Fruit fly (Drosophila melanogaster): ENCODE data around the gene JhI-21.

The JhI-21 gene

dm6 chr2L:12021193-12021592 lies 34.6 kb downstream of the JhI-21 start (continued):
- TF ChIP-seq CG12391 (tag; optimal IDR thresholded peaks at IDR 0.05), result peak; percentile 65
- TF ChIP-seq CG10654 (GFP tag; optimal IDR thresholded peaks at IDR 0.05), result peak; percentile 23
- peak; percentile 23 for TF ChIP-seq grn (GFP tag; optimal IDR thresholded peaks at IDR 0.05)
- TF ChIP-seq Oaz (GFP tag; IDR thresholded peaks at IDR 0.05), result no peak
- TF ChIP-seq CG6254 (GFP tag; optimal IDR thresholded peaks at IDR 0.05), result peak; percentile 39

- no peak for TF ChIP-seq lola (GFP tag; optimal IDR thresholded peaks at IDR 0.05)
- TF ChIP-seq CG12391 (tag; optimal IDR thresholded peaks at IDR 0.05), result no peak
- TF ChIP-seq CG9932 (GFP tag; IDR thresholded peaks at IDR 0.05), result no peak
- TF ChIP-seq ato (GFP tag; IDR thresholded peaks at IDR 0.05; ENCODE audit: partially characterized antibody), result no peak
- no peak for TF ChIP-seq croc (GFP tag; conservative IDR thresholded peaks at IDR 0.05)
- peak; percentile 45 for TF ChIP-seq CG4617 (GFP tag; optimal IDR thresholded peaks at IDR 0.05; ENCODE audit: borderline replicate concordance)
- no peak; the same call in 1 of the 2 replicates for TF ChIP-seq unc-4 (GFP tag; IDR thresholded peaks at IDR 0.05; ENCODE audit: partially characterized antibody)
- no peak for TF ChIP-seq CG11093 (GFP tag; IDR thresholded peaks at IDR 0.05)
- TF ChIP-seq odd (GFP tag; optimal IDR thresholded peaks at IDR 0.05), result no peak
- TF ChIP-seq lmd (GFP tag; IDR thresholded peaks at IDR 0.05), result no peak
- no peak for TF ChIP-seq row (GFP tag; IDR thresholded peaks at IDR 0.05)
- TF ChIP-seq CG34376 (GFP tag; optimal IDR thresholded peaks at IDR 0.05), result no peak
- TF ChIP-seq CG8290 (GFP tag; optimal IDR thresholded peaks at IDR 0.05), result no peak
- no peak for TF ChIP-seq CG8290 (tag; optimal IDR thresholded peaks at IDR 0.05)
- TF ChIP-seq zfh2 (GFP tag; optimal IDR thresholded peaks at IDR 0.05), result no peak
- no peak for TF ChIP-seq toy (GFP tag; IDR thresholded peaks at IDR 0.05)
- TF ChIP-seq rib (GFP tag; IDR thresholded peaks at IDR 0.05), result peak; percentile 68
- TF ChIP-seq Tbp (GFP tag; optimal IDR thresholded peaks at IDR 0.05), result no peak
- TF ChIP-seq Hmx (GFP tag; optimal IDR thresholded peaks at IDR 0.05), result no peak
- TF ChIP-seq sens (GFP tag), result no peak
- TF ChIP-seq lov (optimal IDR thresholded peaks at IDR 0.05), result no peak
- no peak for TF ChIP-seq lov (GFP tag; IDR thresholded peaks at IDR 0.05)
- no peak for TF ChIP-seq Jarid2 (GFP tag; optimal IDR thresholded peaks at IDR 0.05)
- no peak for TF ChIP-seq otp (GFP tag; IDR thresholded peaks at IDR 0.05)
- peak; percentile 96 for TF ChIP-seq Dp (GFP tag; optimal IDR thresholded peaks at IDR 0.05)
- peak; percentile 94 for TF ChIP-seq E2f2 (GFP tag; IDR thresholded peaks at IDR 0.05)
- TF ChIP-seq pzg (GFP tag; optimal IDR thresholded peaks at IDR 0.05), result peak; percentile 68
- TF ChIP-seq ATbp (GFP tag; optimal IDR thresholded peaks at IDR 0.05), result no peak
- TF ChIP-seq CG43689 (GFP tag; IDR thresholded peaks at IDR 0.05), result no peak
- no peak for TF ChIP-seq fru (optimal IDR thresholded peaks at IDR 0.05)
- TF ChIP-seq fd96Cb (tag; optimal IDR thresholded peaks at IDR 0.05), result no peak
- no peak for TF ChIP-seq gsb-n (tag; optimal IDR thresholded peaks at IDR 0.05)
- no peak for TF ChIP-seq Hand (GFP tag; optimal IDR thresholded peaks at IDR 0.05)
- no peak for TF ChIP-seq E2f1 (GFP tag; IDR thresholded peaks at IDR 0.05)
- no peak for TF ChIP-seq CG32772 (GFP tag; IDR thresholded peaks at IDR 0.05)
- TF ChIP-seq Dip2 (GFP tag; IDR thresholded peaks at IDR 0.05), result no peak
- TF ChIP-seq cad (GFP tag; optimal IDR thresholded peaks at IDR 0.05), result no peak
- TF ChIP-seq amos (GFP tag; IDR thresholded peaks at IDR 0.05; ENCODE audit: partially characterized antibody), result no peak
- TF ChIP-seq en (GFP tag; optimal IDR thresholded peaks at IDR 0.05), result no peak
- TF ChIP-seq CG13624 (GFP tag; optimal IDR thresholded peaks at IDR 0.05), result no peak
- TF ChIP-seq CG9797 (GFP tag; optimal IDR thresholded peaks at IDR 0.05), result peak; percentile 58
- no peak for TF ChIP-seq Bteb2 (GFP tag; optimal IDR thresholded peaks at IDR 0.05)
- no peak for TF ChIP-seq vvl (GFP tag; IDR thresholded peaks at IDR 0.05)
- no peak for TF ChIP-seq Neu2 (GFP tag; optimal IDR thresholded peaks at IDR 0.05; ENCODE audit: borderline replicate concordance)
- no peak for TF ChIP-seq vnd (GFP tag; IDR thresholded peaks at IDR 0.05; ENCODE audit: partially characterized antibody)
- TF ChIP-seq cato (GFP tag; optimal IDR thresholded peaks at IDR 0.05; ENCODE audit: borderline replicate concordance), result no peak
- TF ChIP-seq CG10321 (GFP tag; IDR thresholded peaks at IDR 0.05), result 0 out of 2 replicates have a peak, but pooled peaks have one; percentile 17
These were observed 35.1 kb downstream of the JhI-21 start, which contains the start of gene Wdr81 for dm6 chr2L:12020735-12021134. Gene Wdr81 (minus strand): TSS chr2L:12020960.
